Worm (Caenorhabditis elegans) whole organism, L4/young adult: ENCODE measurements around the gene vha-4.
A peak's percentile ranks its signal among the peaks of the same experiment; 100 is the strongest.

Source experiments
- W03F9.2 ChIP-seq: fragments of 150-350 bp; optimal IDR thresholded peaks from 2 replicates; lab custom pipeline; 2014; ENCODE audit warnings: missing biosample characterization, missing genetic modification characterization
- dao-5 ChIP-seq: sonication (generic microtip); optimal IDR thresholded peaks from 2 replicates; lab custom pipeline; 2016; ENCODE audit warnings: missing genotype, missing genetic modification characterization, moderate library complexity, missing compliant biosample characterization
- him-1 ChIP-seq: sonication (generic microtip); optimal IDR thresholded peaks from 2 replicates; lab custom pipeline; 2016; ENCODE audit warnings: missing genotype, missing genetic modification reagents, missing genetic modification characterization, missing compliant biosample characterization

The vha-4 gene

DNA sequence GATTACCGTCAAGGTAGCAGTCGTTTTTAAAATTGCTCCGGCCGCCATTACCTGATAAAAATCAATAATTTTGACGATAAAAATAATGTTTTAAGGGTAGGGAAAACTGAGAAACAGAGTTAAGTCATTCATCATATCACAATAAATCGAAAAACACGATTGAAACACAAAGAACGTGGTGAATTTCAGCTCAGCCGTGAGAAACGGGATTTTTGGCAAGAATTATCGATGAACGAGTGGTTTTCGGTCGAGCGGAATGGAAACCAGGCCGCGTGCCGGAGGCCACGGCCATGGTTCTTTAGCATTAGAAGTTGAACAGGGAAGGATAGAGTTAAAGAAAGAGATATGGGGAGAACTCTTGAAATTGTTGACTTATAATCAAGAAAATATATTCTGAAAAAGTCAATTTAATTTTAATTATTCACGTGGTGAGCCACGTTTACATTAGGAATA lies at the start of gene vha-4, which contains the start of gene T01H3.5:
Gene vha-4 (minus strand): TSS at position 51 of the 453 bp plus-strand sequence.
Gene T01H3.5 (plus strand): TSS at position 351 of the 453 bp plus-strand sequence.
- no peak for TF ChIP-seq dao-5 (tag; lab: Kevin White, UChicago)
- TF ChIP-seq him-1 (tag; lab: Kevin White, UChicago): no peak
- no peak for TF ChIP-seq W03F9.2

ce11 chrII:7928600-7928999 lies 49.5 kb upstream of the vha-4 start, which contains the start of gene spv-1:
spv-1 (minus strand) TSS chrII:7928700.
- no peak for TF ChIP-seq W03F9.2
- no peak for TF ChIP-seq him-1 (tag; lab: Kevin White, UChicago)
- no peak for TF ChIP-seq dao-5 (tag; lab: Kevin White, UChicago)

DNA sequence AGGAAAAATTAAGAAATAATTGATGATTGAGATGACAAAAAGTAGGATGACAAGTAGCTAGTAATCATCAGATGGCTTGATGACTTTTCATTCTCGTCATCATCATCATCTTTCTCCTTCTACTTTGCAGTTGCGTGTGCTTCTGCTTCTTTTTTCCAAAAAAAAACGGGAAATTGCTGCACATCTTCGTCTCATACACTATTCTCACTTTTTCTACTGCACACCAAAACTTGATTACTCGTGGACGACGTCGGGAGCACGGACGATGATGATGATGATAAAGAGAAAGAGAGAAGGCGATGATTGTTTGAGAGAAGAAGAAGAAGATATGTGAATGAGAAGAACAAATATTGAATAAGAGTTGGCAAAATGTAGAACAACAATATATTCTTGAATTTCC lies 42.0 kb upstream of the vha-4 start:
- TF ChIP-seq dao-5 (tag; lab: Kevin White, UChicago): no peak
- TF ChIP-seq him-1 (tag; lab: Kevin White, UChicago): no peak
- no peak for TF ChIP-seq W03F9.2

DNA sequence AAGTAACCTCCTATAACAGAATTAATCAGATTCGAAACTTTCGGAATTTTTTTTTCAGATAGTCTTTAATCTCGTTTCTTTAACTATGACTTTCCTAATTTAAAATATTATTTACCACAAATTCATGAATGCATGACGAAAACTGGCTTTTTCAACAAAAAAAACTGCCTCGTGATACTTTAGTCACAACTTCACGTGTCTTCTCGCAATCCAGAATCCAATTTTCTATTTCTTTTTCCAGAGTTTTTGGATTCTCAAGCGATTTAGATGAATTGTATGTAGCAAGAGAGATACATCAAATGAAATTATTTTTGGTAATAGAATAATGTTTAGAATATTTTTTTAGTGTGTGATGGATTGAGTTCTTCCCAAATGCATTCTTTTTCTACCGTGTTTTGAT lies 41.1 kb upstream of the vha-4 start:
- TF ChIP-seq him-1 (tag; lab: Kevin White, UChicago) (no peak), W03F9.2 (no peak), dao-5 (tag; lab: Kevin White, UChicago) (no peak)

ce11 chrII:7911015-7911414 lies 31.9 kb upstream of the vha-4 start, which contains the start of gene ZK675.4:
ZK675.4 (plus strand) TSS chrII:7911315.
- TF ChIP-seq dao-5 (tag; lab: Kevin White, UChicago) (no peak), him-1 (tag; lab: Kevin White, UChicago) (no peak), W03F9.2 (no peak)

- no peak for TF ChIP-seq dao-5 (tag; lab: Kevin White, UChicago)
- TF ChIP-seq W03F9.2: no peak
- TF ChIP-seq him-1 (tag; lab: Kevin White, UChicago): no peak
Measured at ce11 chrII:7907539-7907997, 28.5 kb upstream of the vha-4 start, which contains the start of gene best-23. best-23 (minus strand) TSS chrII:7907589.

DNA sequence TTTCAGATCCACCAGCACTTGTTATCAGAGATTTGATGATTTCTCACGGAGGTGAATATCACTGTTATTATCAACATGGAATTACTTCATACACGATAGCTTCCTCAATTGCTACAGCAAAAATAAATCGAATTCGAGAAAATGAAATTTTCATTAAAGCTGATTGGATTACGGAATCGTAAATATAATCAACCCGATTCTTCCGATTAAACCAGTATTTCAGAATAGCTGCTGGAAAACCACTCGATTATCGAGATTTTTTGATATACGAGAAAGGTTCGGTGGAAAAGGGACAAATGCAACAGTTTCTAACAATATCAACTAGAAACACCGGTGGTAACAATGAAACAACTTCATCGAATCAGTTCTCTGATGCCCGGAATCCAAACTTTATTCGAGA lies 22.9 kb upstream of the vha-4 start:
- no peak for TF ChIP-seq dao-5 (tag; lab: Kevin White, UChicago)
- TF ChIP-seq W03F9.2: no peak
- TF ChIP-seq him-1 (tag; lab: Kevin White, UChicago): no peak

DNA sequence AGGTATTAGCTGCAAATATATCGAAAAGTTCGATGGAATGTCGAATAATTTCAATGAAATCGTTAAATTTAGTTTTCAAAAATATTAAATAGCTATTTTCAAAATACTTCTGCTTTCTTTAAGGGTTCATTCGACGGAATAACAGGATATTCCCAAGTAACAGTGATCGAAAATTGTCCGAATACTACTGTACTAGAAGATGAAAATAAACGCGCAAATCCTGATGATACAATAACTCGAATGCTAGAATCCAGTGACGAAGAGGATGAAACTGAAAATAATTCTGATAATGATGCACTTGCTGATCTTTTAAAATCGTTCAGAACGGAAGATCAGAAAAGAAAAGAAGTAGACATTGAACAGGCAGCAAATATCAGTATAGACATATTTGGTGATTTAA lies 21.6 kb upstream of the vha-4 start:
- no peak for TF ChIP-seq W03F9.2
- no peak for TF ChIP-seq him-1 (tag; lab: Kevin White, UChicago)

- TF ChIP-seq W03F9.2: no peak
- TF ChIP-seq dao-5 (tag; lab: Kevin White, UChicago): no peak
- TF ChIP-seq him-1 (tag; lab: Kevin White, UChicago): no peak
Measured at ce11 chrII:7900190-7900672, 21.1 kb upstream of the vha-4 start, which contains the start of gene rev-1. rev-1 (plus strand) TSS chrII:7900622.

ce11 chrII:7895190-7895589 lies 16.1 kb upstream of the vha-4 start:
- TF ChIP-seq dao-5 (tag; lab: Kevin White, UChicago): no peak
- TF ChIP-seq him-1 (tag; lab: Kevin White, UChicago): no peak
- no peak for TF ChIP-seq W03F9.2

DNA sequence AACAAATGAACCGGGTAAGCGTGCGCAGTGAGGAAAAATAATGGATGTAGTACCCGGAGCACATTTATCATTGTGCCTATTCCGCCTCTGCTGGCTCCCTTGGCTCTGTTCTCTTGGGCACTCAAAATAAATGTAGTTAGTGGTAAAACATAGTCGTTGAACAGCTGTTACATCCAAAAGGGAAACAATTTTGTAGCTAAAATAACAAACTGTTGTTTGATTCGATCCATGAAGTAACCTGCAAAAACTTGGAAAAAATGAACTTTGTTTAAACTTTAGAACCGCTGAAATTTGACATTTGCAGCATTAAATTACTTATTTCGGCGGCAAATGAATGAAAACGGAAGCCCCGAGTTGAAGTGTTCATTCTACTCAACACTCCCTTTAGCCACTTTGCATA lies 14.5 kb upstream of the vha-4 start:
- no peak for TF ChIP-seq W03F9.2
- no peak for TF ChIP-seq dao-5 (tag; lab: Kevin White, UChicago)
- no peak for TF ChIP-seq him-1 (tag; lab: Kevin White, UChicago)

DNA sequence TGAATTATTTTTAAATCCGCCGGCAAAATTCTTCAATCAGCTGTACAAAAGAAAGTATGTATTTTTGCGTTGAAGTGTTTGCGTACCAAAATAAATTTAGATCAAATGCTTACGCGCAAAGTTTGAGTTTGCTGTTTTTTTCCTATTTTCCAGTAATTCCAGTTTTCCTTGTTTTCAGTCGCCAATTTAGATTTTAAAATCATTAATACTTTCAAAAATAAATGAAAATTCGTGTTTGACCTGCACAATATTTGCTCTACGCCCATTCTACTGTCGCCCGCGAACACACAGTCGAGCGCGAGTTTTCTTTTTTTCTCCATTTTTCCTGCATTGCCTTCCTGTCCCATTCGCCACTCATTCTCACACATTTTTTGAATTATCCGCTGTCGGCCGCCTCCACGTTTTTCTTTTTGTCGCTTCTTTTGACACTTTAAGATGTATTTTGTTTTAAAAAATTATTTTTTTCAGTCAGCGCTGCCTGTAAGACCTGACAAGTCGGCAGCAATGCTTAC lies 13.7 kb upstream of the vha-4 start, which contains the start of gene ptc-1:
Gene ptc-1 (plus strand): TSS at position 462 of the 512 bp plus-strand sequence.
- no peak for TF ChIP-seq W03F9.2
- no peak for TF ChIP-seq him-1 (tag; lab: Kevin White, UChicago)
- TF ChIP-seq dao-5 (tag; lab: Kevin White, UChicago): no peak

DNA sequence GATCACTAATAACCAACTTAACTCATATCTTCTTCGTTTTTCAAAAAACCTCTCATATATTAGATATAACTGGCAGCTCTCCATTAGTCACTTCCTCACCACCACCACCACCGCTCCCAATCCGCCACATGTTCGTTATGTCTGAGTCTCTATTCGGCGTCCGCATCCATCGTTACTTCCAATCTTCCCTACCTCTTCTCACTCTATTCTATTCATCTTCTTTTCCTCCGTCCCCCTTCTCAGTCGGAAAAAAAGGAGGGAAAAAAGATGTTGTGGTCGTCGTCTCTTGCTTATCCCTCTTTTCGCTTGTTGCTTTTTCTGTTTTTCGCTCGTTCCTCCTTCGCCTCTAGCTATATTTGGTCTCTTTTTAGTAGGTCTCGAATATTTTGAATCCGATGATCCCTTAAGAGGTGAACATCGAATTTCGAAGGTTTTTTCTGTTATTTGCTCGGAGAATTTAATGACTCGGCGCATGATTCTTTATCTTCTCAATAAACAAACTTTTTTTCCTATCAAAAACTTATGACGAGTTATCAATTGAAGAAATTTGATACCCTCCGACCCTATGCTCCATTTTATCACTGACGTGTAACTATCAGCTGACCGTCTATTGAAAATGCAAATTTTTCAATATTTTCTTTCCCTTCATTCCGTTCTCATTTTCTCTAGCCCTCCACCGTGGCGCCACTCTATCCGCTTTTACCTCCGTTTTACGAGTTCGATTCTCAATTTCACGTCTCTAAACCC lies 12.9 kb upstream of the vha-4 start:
- TF ChIP-seq him-1 (tag; lab: Kevin White, UChicago): peak; percentile 30
- no peak for TF ChIP-seq W03F9.2
- no peak for TF ChIP-seq dao-5 (tag; lab: Kevin White, UChicago)

- no peak for TF ChIP-seq him-1 (tag; lab: Kevin White, UChicago)
- TF ChIP-seq dao-5 (tag; lab: Kevin White, UChicago): no peak
- no peak for TF ChIP-seq W03F9.2
Measured at ce11 chrII:7889321-7889720, 10.2 kb upstream of the vha-4 start.
